Fruit fly (Drosophila melanogaster): ENCODE results near the gene CG9568.

The CG9568 gene

dm6 chr2L:9010267-9010666 lies at the start of gene CG9568:
Gene CG9568 (plus strand): TSS chr2L:9010583.
- no peak for TF ChIP-seq Rel (GFP tag; optimal IDR thresholded peaks at IDR 0.05)
- peak; percentile 98 for TF ChIP-seq Rel (tag; optimal IDR thresholded peaks at IDR 0.05)
- TF ChIP-seq jim (GFP tag; optimal IDR thresholded peaks at IDR 0.05), result no peak
- no peak for TF ChIP-seq lola (GFP tag; optimal IDR thresholded peaks at IDR 0.05)
- no peak for TF ChIP-seq tai (GFP tag; optimal IDR thresholded peaks at IDR 0.05)
- no peak for TF ChIP-seq dsf (GFP tag; optimal IDR thresholded peaks at IDR 0.05; ENCODE audit: borderline replicate concordance)
- TF ChIP-seq dmrt93B (GFP tag; optimal IDR thresholded peaks at IDR 0.05), result no peak
- TF ChIP-seq fru (GFP tag; optimal IDR thresholded peaks at IDR 0.05), result no peak
- TF ChIP-seq woc (GFP tag; optimal IDR thresholded peaks at IDR 0.05), result no peak
- TF ChIP-seq CrebA (GFP tag; optimal IDR thresholded peaks at IDR 0.05; ENCODE audit: borderline replicate concordance), result peak; percentile 78
- TF ChIP-seq Vsx2 (GFP tag; optimal IDR thresholded peaks at IDR 0.05; ENCODE audit: partially characterized antibody), result no peak
- TF ChIP-seq Hnf4 (GFP tag; optimal IDR thresholded peaks at IDR 0.05), result no peak
- no peak for TF ChIP-seq GATAd (GFP tag; optimal IDR thresholded peaks at IDR 0.05)
- TF ChIP-seq Sp1 (GFP tag; optimal IDR thresholded peaks at IDR 0.05), result peak; percentile 40
- TF ChIP-seq ey (GFP tag; optimal IDR thresholded peaks at IDR 0.05), result no peak
- no peak for TF ChIP-seq dl (GFP tag; optimal IDR thresholded peaks at IDR 0.05; ENCODE audit: insufficient read depth in 1 of 2, partially characterized antibody in 2 of 2)
- TF ChIP-seq rgr (GFP tag; optimal IDR thresholded peaks at IDR 0.05), result peak; percentile 10
- no peak for TF ChIP-seq usp (GFP tag; optimal IDR thresholded peaks at IDR 0.05)
- no peak for TF ChIP-seq brk (GFP tag; optimal IDR thresholded peaks at IDR 0.05)
- no peak for TF ChIP-seq OdsH (GFP tag; optimal IDR thresholded peaks at IDR 0.05)
- TF ChIP-seq N (GFP tag; optimal IDR thresholded peaks at IDR 0.05), result no peak

dm6 chr2L:8962254-8962653 lies 48.1 kb upstream of the CG9568 start, which contains the start of the genes CG9525 and CG32985:
Gene CG9525 (minus strand): TSS chr2L:8962354.
Gene CG32985 (plus strand): TSS chr2L:8962533.
- TF ChIP-seq sage (GFP tag; optimal IDR thresholded peaks at IDR 0.05) (no peak), Vsx2 (GFP tag; optimal IDR thresholded peaks at IDR 0.05; ENCODE audit: partially characterized antibody) (no peak), Rel (GFP tag; optimal IDR thresholded peaks at IDR 0.05) (no peak), Rel (tag; optimal IDR thresholded peaks at IDR 0.05) (no peak), tai (GFP tag; optimal IDR thresholded peaks at IDR 0.05) (no peak)

- no peak for TF ChIP-seq psq (GFP tag; optimal IDR thresholded peaks at IDR 0.05)
- TF ChIP-seq br (GFP tag; optimal IDR thresholded peaks at IDR 0.05), result no peak
Measured at dm6 chr2L:8964657-8965056, 45.7 kb upstream of the CG9568 start, which contains the start of gene CG32984. Gene CG32984 (plus strand): TSS chr2L:8964957.

DNA sequence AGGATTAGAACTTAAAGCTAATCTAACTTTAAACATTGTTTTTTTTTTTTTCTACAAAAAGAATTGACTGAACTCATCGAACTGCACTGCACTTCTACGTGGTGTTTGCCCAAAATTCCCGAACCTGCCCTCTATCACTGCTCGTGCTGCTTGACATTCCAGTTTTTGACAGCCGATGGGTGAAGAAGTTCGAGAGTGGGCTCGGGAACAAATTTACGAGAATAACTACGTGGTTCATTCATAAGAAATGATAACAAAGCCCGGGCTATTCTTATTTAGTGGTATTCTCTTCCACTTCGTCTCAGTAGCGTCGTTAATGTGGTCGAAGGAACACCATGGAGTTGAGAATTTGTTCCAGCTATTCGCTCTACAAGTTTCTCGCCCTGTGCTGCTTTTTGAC lies 43.1 kb upstream of the CG9568 start, which contains the start of gene CG18088:
Gene CG18088 (plus strand): TSS at position 301 of the 400 bp plus-strand sequence.
- TF ChIP-seq pan (optimal IDR thresholded peaks at IDR 0.05) (no peak), Rel (GFP tag; optimal IDR thresholded peaks at IDR 0.05) (no peak), Rel (tag; optimal IDR thresholded peaks at IDR 0.05) (no peak), Hr78 (GFP tag; optimal IDR thresholded peaks at IDR 0.05) (no peak), sage (GFP tag; optimal IDR thresholded peaks at IDR 0.05) (no peak), br (GFP tag; optimal IDR thresholded peaks at IDR 0.05) (no peak), ey (GFP tag; optimal IDR thresholded peaks at IDR 0.05) (no peak)

- no peak for TF ChIP-seq Dif (GFP tag; optimal IDR thresholded peaks at IDR 0.05; ENCODE audit: partially characterized antibody)
- TF ChIP-seq fru (GFP tag; optimal IDR thresholded peaks at IDR 0.05), result no peak
- TF ChIP-seq pan (optimal IDR thresholded peaks at IDR 0.05), result no peak
- no peak for TF ChIP-seq foxo (GFP tag; optimal IDR thresholded peaks at IDR 0.05)
- no peak for TF ChIP-seq HLH106 (tag; optimal IDR thresholded peaks at IDR 0.05)
Measured at dm6 chr2L:8972905-8973304, 37.5 kb upstream of the CG9568 start.

DNA sequence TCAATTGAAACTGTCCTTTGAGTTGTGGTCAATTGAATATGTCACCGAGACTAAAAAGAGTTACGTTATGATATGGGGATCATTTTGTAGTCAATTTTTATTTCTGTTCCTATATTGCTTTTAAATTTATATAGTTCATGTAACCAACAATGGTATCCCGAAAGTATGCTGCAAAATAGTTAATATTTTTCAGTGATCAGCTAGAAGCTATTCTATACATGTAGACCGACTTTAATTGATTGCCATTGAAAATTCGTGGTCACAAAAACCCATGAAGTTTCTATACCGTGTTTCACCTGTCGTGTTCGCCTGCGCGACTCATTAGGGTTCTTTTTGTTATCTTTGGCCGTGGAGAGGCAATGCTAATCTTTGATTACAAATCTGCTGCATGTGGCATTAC lies 35.9 kb upstream of the CG9568 start:
- TF ChIP-seq Myc (optimal IDR thresholded peaks at IDR 0.05), result peak; percentile 41
- no peak for TF ChIP-seq tai (GFP tag; optimal IDR thresholded peaks at IDR 0.05)
- TF ChIP-seq N (GFP tag; optimal IDR thresholded peaks at IDR 0.05), result peak; percentile 21
- TF ChIP-seq CG9705 (GFP tag; optimal IDR thresholded peaks at IDR 0.05), result no peak
- no peak for TF ChIP-seq Rel (GFP tag; optimal IDR thresholded peaks at IDR 0.05)
- no peak for TF ChIP-seq Rel (tag; optimal IDR thresholded peaks at IDR 0.05)
- no peak for TF ChIP-seq Hr78 (GFP tag; optimal IDR thresholded peaks at IDR 0.05)
- TF ChIP-seq woc (GFP tag; optimal IDR thresholded peaks at IDR 0.05), result no peak
- no peak for TF ChIP-seq sv (GFP tag; optimal IDR thresholded peaks at IDR 0.05)
- TF ChIP-seq Vsx2 (GFP tag; optimal IDR thresholded peaks at IDR 0.05; ENCODE audit: partially characterized antibody), result no peak
- TF ChIP-seq h (GFP tag; optimal IDR thresholded peaks at IDR 0.05), result no peak
- TF ChIP-seq HLH106 (tag; optimal IDR thresholded peaks at IDR 0.05), result no peak
- TF ChIP-seq Jra (GFP tag; optimal IDR thresholded peaks at IDR 0.05), result no peak
- TF ChIP-seq brk (GFP tag; optimal IDR thresholded peaks at IDR 0.05), result no peak
- TF ChIP-seq Hr83 (GFP tag; optimal IDR thresholded peaks at IDR 0.05; ENCODE audit: poor library complexity, severe bottlenecking), result no peak
- TF ChIP-seq dsf (GFP tag; optimal IDR thresholded peaks at IDR 0.05; ENCODE audit: borderline replicate concordance), result no peak
- TF ChIP-seq Dif (GFP tag; optimal IDR thresholded peaks at IDR 0.05; ENCODE audit: partially characterized antibody), result no peak
- TF ChIP-seq Abd-B (GFP tag; optimal IDR thresholded peaks at IDR 0.05), result no peak
- no peak for TF ChIP-seq Hnf4 (GFP tag; optimal IDR thresholded peaks at IDR 0.05)
